Fruit fly (Drosophila melanogaster) whole organism, adult: ENCODE data around the gene pasi1.

Source experiments
- CG12768 ChIP-seq: fragments of 200-800 bp; sonication (Bioruptor generic); optimal IDR thresholded peaks from 2 replicates; lab custom pipeline; 2017; ENCODE audit warnings: missing biosample characterization, missing genetic modification characterization, mild to moderate bottlenecking, moderate library complexity, missing genetic modification reagents
- CG14711 ChIP-seq: fragments of 200-800 bp; sonication (Bioruptor generic); optimal IDR thresholded peaks from 2 replicates; lab custom pipeline; 2018; ENCODE audit warnings: missing biosample characterization, mild to moderate bottlenecking, missing genetic modification characterization, moderate library complexity
- CG33017 ChIP-seq: fragments of 200-800 bp; sonication (Bioruptor generic); optimal IDR thresholded peaks from 2 replicates; lab custom pipeline; 2018; ENCODE audit warnings: missing biosample characterization, mild to moderate bottlenecking, missing genetic modification characterization, moderate library complexity
- CG5204 ChIP-seq: fragments of 200-800 bp; sonication (Bioruptor generic); optimal IDR thresholded peaks from 2 replicates; lab custom pipeline; 2016; ENCODE audit warnings: missing biosample characterization, missing genetic modification characterization
- CG7101 ChIP-seq: fragments of 200-800 bp; sonication (Bioruptor generic); optimal IDR thresholded peaks from 2 replicates; lab custom pipeline; 2018; ENCODE audit warnings: missing biosample characterization, mild to moderate bottlenecking, missing genetic modification characterization, moderate library complexity
- Clk ChIP-seq: fragments of 200-800 bp; sonication (Bioruptor generic); optimal IDR thresholded peaks from 2 replicates; lab custom pipeline; 2017; ENCODE audit warnings: missing biosample characterization, missing genetic modification characterization
- Hr96 ChIP-seq: fragments of 200-800 bp; sonication (Bioruptor generic); optimal IDR thresholded peaks from 2 replicates; lab custom pipeline; 2016; ENCODE audit warnings: missing biosample characterization, missing genetic modification characterization
- Mnt ChIP-seq: fragments of 200-800 bp; sonication (Bioruptor generic); optimal IDR thresholded peaks from 2 replicates; lab custom pipeline; 2016; ENCODE audit warnings: missing biosample characterization, mild to moderate bottlenecking, missing genetic modification characterization
- bab1 ChIP-seq: fragments of 200-800 bp; sonication (Bioruptor generic); optimal IDR thresholded peaks from 3 replicates; lab custom pipeline; 2019; ENCODE audit warnings: missing biosample characterization, mild to moderate bottlenecking, missing genetic modification characterization, moderate library complexity
- cic ChIP-seq: fragments of 200-800 bp; sonication (Bioruptor generic); optimal IDR thresholded peaks from 2 replicates; lab custom pipeline; 2017; ENCODE audit warnings: missing biosample characterization, mild to moderate bottlenecking, missing genetic modification characterization, moderate library complexity
- cnc ChIP-seq, 2 experiments: fragments of >200 bp; optimal IDR thresholded peaks; 2 replicates each; lab custom pipeline; 2017
- kay ChIP-seq: fragments of 200-800 bp; sonication (Bioruptor generic); peaks from one replicate; lab custom pipeline; 2016; ENCODE audit warnings: missing biosample characterization, missing genetic modification characterization, borderline replicate concordance
- toe ChIP-seq: fragments of 200-800 bp; sonication (Bioruptor generic); optimal IDR thresholded peaks from 2 replicates; lab custom pipeline; 2016; ENCODE audit warnings: missing biosample characterization, missing genetic modification characterization

dm6 chr3R:17798211-17798737 lies 3.4 kb downstream of the pasi1 start, which contains the start of gene CG7379:
- peak; percentile 39 for TF ChIP-seq bab1 (GFP tag; lab: Kevin White, UChicago)
- peak; percentile 80 for TF ChIP-seq cic
- TF ChIP-seq Mnt, result peak; percentile 93
- peak; percentile 88 for TF ChIP-seq Hr96 (GFP tag; lab: Kevin White, UChicago)
- peak; percentile 93 for TF ChIP-seq toe (GFP tag; lab: Kevin White, UChicago)
- TF ChIP-seq CG7101 (tag; lab: Kevin White, UChicago), result peak; percentile 93
- TF ChIP-seq CG33017 (tag; lab: Kevin White, UChicago), result peak; percentile 81
- no peak for TF ChIP-seq cnc (optimal IDR thresholded peaks at IDR 0.05; lab: Kevin White, UChicago)
- TF ChIP-seq kay (GFP tag; lab: Kevin White, UChicago), result peak; percentile 97
- TF ChIP-seq Clk (GFP tag; lab: Kevin White, UChicago), result peak; percentile 95
- TF ChIP-seq CG14711, result peak; percentile 84
- peak; percentile 92 for TF ChIP-seq CG5204 (GFP tag; lab: Kevin White, UChicago)
- peak; percentile 97 for TF ChIP-seq CG12768 (GFP tag; lab: Kevin White, UChicago)
